Worm (Caenorhabditis elegans) whole organism, L1 larva: ENCODE results near the gene F48E3.9.

Experiments
- blmp-1 ChIP-seq: fragments of 150-350 bp; optimal IDR thresholded peaks from 2 replicates; lab custom pipeline; 2014; ENCODE audit warnings: missing biosample characterization, missing genetic modification characterization
- fkh-10 ChIP-seq: sonication (generic microtip); optimal IDR thresholded peaks from 2 replicates; lab custom pipeline; 2017; ENCODE audit warnings: missing biosample characterization, missing genetic modification reagents, missing genetic modification characterization
- snpc-4 ChIP-seq: fragments of 150-350 bp; optimal IDR thresholded peaks from 2 replicates; lab custom pipeline; 2014; ENCODE audit warnings: missing biosample characterization, missing genetic modification characterization

DNA sequence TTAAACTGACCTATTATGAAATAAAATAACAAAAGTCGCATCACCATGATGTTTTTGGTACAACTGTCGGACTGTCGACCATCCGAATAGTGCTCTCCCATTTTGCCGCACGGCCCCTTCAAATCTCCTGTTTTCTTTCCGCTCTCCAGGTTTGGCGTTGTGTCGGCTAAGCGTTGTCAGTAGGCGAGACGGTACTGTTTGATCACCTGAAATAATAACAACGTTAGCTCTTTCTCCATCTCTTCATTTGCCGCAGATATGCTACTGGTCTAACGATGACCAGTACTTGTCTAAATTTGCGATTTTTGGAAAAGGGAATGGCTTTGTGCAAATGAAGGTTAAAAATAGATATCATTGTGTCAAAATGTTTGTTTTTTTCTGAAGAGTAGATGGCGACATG lies 38.7 kb downstream of the F48E3.9 start, which contains the start of gene chts-1:
- TF ChIP-seq fkh-10 (GFP tag; lab: Kevin White, UChicago) (no peak), snpc-4 (tag; lab: Kevin White, UChicago) (no peak), blmp-1 (tag; lab: Kevin White, UChicago) (no peak)
